Fruit fly (Drosophila melanogaster) whole organism, embryonic: ENCODE results near the gene Mgat4b.

Source experiments
- Atf-2 ChIP-seq: fragments of 200-800 bp; sonication (Bioruptor generic); optimal IDR thresholded peaks from 2 replicates; lab custom pipeline; 2016; ENCODE audit warnings: missing biosample characterization, missing genetic modification characterization
- Atf6 ChIP-seq: fragments of 200-800 bp; sonication (Bioruptor generic); IDR thresholded peaks from 2 replicates; pipeline ENCODE4 v1.3.6; 2022; ENCODE audit warnings: missing biosample characterization, missing genetic modification characterization
- CG10462 ChIP-seq: fragments of 200-800 bp; sonication (Bioruptor generic); optimal IDR thresholded peaks from 2 replicates; lab custom pipeline; 2016; ENCODE audit warnings: missing biosample characterization, missing genetic modification characterization
- CG11247 ChIP-seq: fragments of 200-800 bp; sonication (Bioruptor generic); IDR thresholded peaks from 2 replicates; pipeline ENCODE4 v1.3.6; 2022; ENCODE audit warnings: missing biosample characterization, missing genetic modification characterization
- CG12104 ChIP-seq: fragments of 200-800 bp; sonication (Bioruptor generic); optimal IDR thresholded peaks from 3 replicates; lab custom pipeline; 2016; ENCODE audit warnings: missing biosample characterization, missing genetic modification characterization
- CG12299 ChIP-seq: fragments of 200-800 bp; sonication (Bioruptor generic); optimal IDR thresholded peaks from 2 replicates; lab custom pipeline; 2018; ENCODE audit warnings: missing biosample characterization, mild to moderate bottlenecking, missing genetic modification characterization
- CG14050 ChIP-seq: fragments of 200-800 bp; sonication (Bioruptor generic); IDR thresholded peaks from 3 replicates; pipeline ENCODE4 v1.3.6; 2022; ENCODE audit warnings: missing biosample characterization, missing genetic modification characterization
- CG14965 ChIP-seq: fragments of 200-800 bp; sonication (Bioruptor generic); optimal IDR thresholded peaks from 2 replicates; lab custom pipeline; 2016; ENCODE audit warnings: missing biosample characterization, missing genetic modification characterization, borderline replicate concordance
- CG15011 ChIP-seq: fragments of 200-800 bp; sonication (Bioruptor generic); optimal IDR thresholded peaks from 3 replicates; lab custom pipeline; 2018; ENCODE audit warnings: missing biosample characterization, mild to moderate bottlenecking, missing genetic modification characterization
- CG15269 ChIP-seq: fragments of 200-800 bp; sonication (Bioruptor generic); optimal IDR thresholded peaks from 2 replicates; lab custom pipeline; 2018; ENCODE audit warnings: missing biosample characterization, mild to moderate bottlenecking, missing genetic modification characterization, moderate library complexity
- CG15514 ChIP-seq: fragments of 200-800 bp; sonication (Bioruptor generic); optimal IDR thresholded peaks from 3 replicates; lab custom pipeline; 2017; ENCODE audit warnings: missing biosample characterization, missing genetic modification characterization, mild to moderate bottlenecking, moderate library complexity, missing genetic modification reagents
- CG16863 ChIP-seq: fragments of 200-800 bp; sonication (Bioruptor generic); optimal IDR thresholded peaks from 3 replicates; lab custom pipeline; 2016; ENCODE audit warnings: missing biosample characterization, missing genetic modification characterization
- CG18476 ChIP-seq: fragments of 200-800 bp; sonication (Bioruptor generic); optimal IDR thresholded peaks from 2 replicates; lab custom pipeline; 2016; ENCODE audit warnings: missing biosample characterization, mild to moderate bottlenecking, missing genetic modification characterization
- CG2202 ChIP-seq: fragments of 200-800 bp; sonication (Bioruptor generic); optimal IDR thresholded peaks from 2 replicates; lab custom pipeline; 2018; ENCODE audit warnings: missing biosample characterization, mild to moderate bottlenecking, missing genetic modification characterization
- CG3847 ChIP-seq: fragments of 200-800 bp; sonication (Bioruptor generic); IDR thresholded peaks from 2 replicates; pipeline ENCODE4 v1.3.6; 2022; ENCODE audit warnings: missing biosample characterization, missing genetic modification characterization
- CG4617 ChIP-seq: fragments of 200-800 bp; sonication (Bioruptor generic); optimal IDR thresholded peaks from 3 replicates; lab custom pipeline; 2016; ENCODE audit warnings: missing biosample characterization, missing genetic modification characterization, borderline replicate concordance
- CG6854 ChIP-seq: fragments of 200-800 bp; sonication (Bioruptor generic); optimal IDR thresholded peaks from 3 replicates; lab custom pipeline; 2017; ENCODE audit warnings: missing biosample characterization, mild to moderate bottlenecking, missing genetic modification characterization
- CG9215 ChIP-seq: fragments of 200-800 bp; sonication (Bioruptor generic); IDR thresholded peaks from 2 replicates; pipeline ENCODE4 v1.3.6; 2022; ENCODE audit warnings: missing biosample characterization, missing genetic modification characterization
- Dip2 ChIP-seq: fragments of 200-800 bp; sonication (Bioruptor generic); IDR thresholded peaks from 2 replicates; pipeline ENCODE4 v1.3.6; 2022; ENCODE audit warnings: missing biosample characterization, missing genetic modification characterization
- Doc3 ChIP-seq: fragments of 200-800 bp; sonication (Bioruptor generic); IDR thresholded peaks from 3 replicates; pipeline ENCODE4 v1.3.6; 2022; ENCODE audit warnings: missing biosample characterization, missing genetic modification characterization; ENCODE audit not compliant: partially characterized antibody
- Fer3 ChIP-seq: fragments of 200-800 bp; sonication (Bioruptor generic); optimal IDR thresholded peaks from 2 replicates; lab custom pipeline; 2018; ENCODE audit warnings: missing biosample characterization, mild to moderate bottlenecking, missing genetic modification characterization, moderate library complexity
- GATAe ChIP-seq: fragments of 200-800 bp; sonication (Bioruptor generic); conservative IDR thresholded peaks from 2 replicates; pipeline ENCODE4 v1.3.6; 2022; ENCODE audit warnings: missing biosample characterization, missing genetic modification characterization
- H15 ChIP-seq: fragments of 200-800 bp; sonication (Bioruptor generic); IDR thresholded peaks from 3 replicates; pipeline ENCODE4 v1.3.6; 2022; ENCODE audit warnings: missing biosample characterization, missing genetic modification characterization
- Hr51 ChIP-seq, 2 experiments: fragments of 200-800 bp; sonication (Bioruptor generic); optimal IDR thresholded peaks; 2 replicates in 1 of 2; 3 replicates in 1 of 2; lab custom pipeline; 2016 to 2018; ENCODE audit warnings: missing biosample characterization in 2 of 2, missing genetic modification characterization in 2 of 2, mild to moderate bottlenecking in 1 of 2, moderate library complexity in 1 of 2
- Mes4 ChIP-seq: fragments of 200-800 bp; sonication (Bioruptor generic); optimal IDR thresholded peaks from 2 replicates; lab custom pipeline; 2016; ENCODE audit warnings: missing biosample characterization, missing genetic modification characterization
- Myb ChIP-seq: fragments of 200-800 bp; sonication (Bioruptor generic); optimal IDR thresholded peaks from 2 replicates; lab custom pipeline; 2016; ENCODE audit warnings: missing biosample characterization, missing genetic modification characterization
- NK7.1 ChIP-seq: fragments of 200-800 bp; sonication (Bioruptor generic); optimal IDR thresholded peaks from 3 replicates; lab custom pipeline; 2016; ENCODE audit warnings: missing biosample characterization, missing genetic modification characterization
- Nf-YA ChIP-seq: fragments of 200-800 bp; sonication (Bioruptor generic); IDR thresholded peaks from 2 replicates; pipeline ENCODE4 v1.3.6; 2022; ENCODE audit warnings: missing biosample characterization, missing genetic modification characterization
- cwo ChIP-seq: fragments of 200-800 bp; sonication (Bioruptor generic); optimal IDR thresholded peaks from 3 replicates; lab custom pipeline; 2017; ENCODE audit warnings: missing biosample characterization, missing genetic modification characterization, mild to moderate bottlenecking, moderate library complexity, missing genetic modification reagents
- danr ChIP-seq: fragments of 200-800 bp; sonication (Bioruptor generic); IDR thresholded peaks from 2 replicates; pipeline ENCODE4 v1.3.6; 2022; ENCODE audit warnings: missing biosample characterization, missing genetic modification characterization
- dmrt11E ChIP-seq: fragments of 200-800 bp; sonication (Bioruptor generic); optimal IDR thresholded peaks from 3 replicates; lab custom pipeline; 2018; ENCODE audit warnings: missing biosample characterization, mild to moderate bottlenecking, missing genetic modification characterization, moderate library complexity
- dysf ChIP-seq: fragments of 200-800 bp; sonication (Bioruptor generic); IDR thresholded peaks from 3 replicates; pipeline ENCODE4 v1.3.6; 2022; ENCODE audit warnings: missing biosample characterization, missing genetic modification characterization
- fd102C ChIP-seq: fragments of 200-800 bp; sonication (Bioruptor generic); optimal IDR thresholded peaks from 2 replicates; lab custom pipeline; 2018; ENCODE audit warnings: missing biosample characterization, mild to moderate bottlenecking, missing genetic modification characterization, moderate library complexity
- ftz-f1 ChIP-seq: fragments of 200-800 bp; sonication (Bioruptor generic); optimal IDR thresholded peaks from 2 replicates; lab custom pipeline; 2016; ENCODE audit warnings: missing biosample characterization, missing genetic modification characterization
- gsb-n ChIP-seq: fragments of 200-800 bp; sonication (Bioruptor generic); optimal IDR thresholded peaks from 3 replicates; lab custom pipeline; 2018; ENCODE audit warnings: missing biosample characterization, mild to moderate bottlenecking, missing genetic modification characterization
- insv ChIP-seq, 2 experiments: fragments of 200-800 bp; sonication (Bioruptor generic); optimal IDR thresholded peaks; 3 replicates each; lab custom pipeline; 2016 to 2018; ENCODE audit warnings: missing biosample characterization in 2 of 2, missing genetic modification characterization in 2 of 2
- inv ChIP-seq: fragments of 200-800 bp; sonication (Bioruptor generic); IDR thresholded peaks from 2 replicates; pipeline ENCODE4 v1.3.6; 2022; ENCODE audit warnings: missing biosample characterization, missing genetic modification characterization; ENCODE audit not compliant: partially characterized antibody
- kni ChIP-seq: fragments of 200-800 bp; sonication (Bioruptor generic); optimal IDR thresholded peaks from 3 replicates; lab custom pipeline; 2017; ENCODE audit warnings: mild to moderate bottlenecking, missing biosample characterization, missing genetic modification reagents, missing genetic modification characterization
- lov ChIP-seq, 2 experiments: fragments of 200-800 bp in 1 of 2; fragments of >200 bp in 1 of 2; sonication (Bioruptor generic) in 1 of 2; IDR thresholded peaks in 1 of 2; optimal IDR thresholded peaks in 1 of 2; 2 replicates in 1 of 2; 3 replicates in 1 of 2; pipeline versions ENCODE4 v1.3.6 to Lab custom; 2017 to 2022; ENCODE audit warnings: missing biosample characterization in 1 of 2, missing genetic modification characterization in 1 of 2
- nmo ChIP-seq: fragments of 200-800 bp; sonication (Bioruptor generic); optimal IDR thresholded peaks from 2 replicates; lab custom pipeline; 2018; ENCODE audit warnings: missing biosample characterization, mild to moderate bottlenecking, missing genetic modification characterization, moderate library complexity
- onecut ChIP-seq: fragments of 200-800 bp; sonication (Bioruptor generic); IDR thresholded peaks from 2 replicates; pipeline ENCODE4 v1.3.6; 2022; ENCODE audit warnings: missing biosample characterization, missing genetic modification characterization
- phol ChIP-seq: fragments of 200-800 bp; sonication (Bioruptor generic); optimal IDR thresholded peaks from 3 replicates; lab custom pipeline; 2018; ENCODE audit warnings: missing biosample characterization, mild to moderate bottlenecking, missing genetic modification characterization, moderate library complexity
- repo ChIP-seq: fragments of 200-800 bp; sonication (Bioruptor generic); optimal IDR thresholded peaks from 2 replicates; lab custom pipeline; 2016; ENCODE audit warnings: missing biosample characterization, missing genetic modification characterization
- sens ChIP-seq: fragments of 200-800 bp; sonication (Bioruptor generic); peaks from one replicate; lab custom pipeline; 2016; ENCODE audit warnings: missing biosample characterization, missing genetic modification characterization
- sisA ChIP-seq: fragments of 200-800 bp; sonication (Bioruptor generic); IDR thresholded peaks from 2 replicates; pipeline ENCODE4 v1.3.6; 2022; ENCODE audit warnings: missing biosample characterization, missing genetic modification characterization
- sqz ChIP-seq: fragments of 200-800 bp; sonication (Bioruptor generic); optimal IDR thresholded peaks from 3 replicates; lab custom pipeline; 2018; ENCODE audit warnings: missing biosample characterization, mild to moderate bottlenecking, missing genetic modification characterization
- tgo ChIP-seq: fragments of 200-800 bp; sonication (Bioruptor generic); IDR thresholded peaks from 3 replicates; pipeline ENCODE4 v1.3.6; 2022; ENCODE audit warnings: missing biosample characterization, missing genetic modification characterization
- zen ChIP-seq: fragments of 200-800 bp; sonication (Bioruptor generic); optimal IDR thresholded peaks from 3 replicates; lab custom pipeline; 2018; ENCODE audit warnings: missing biosample characterization, mild to moderate bottlenecking, missing genetic modification characterization, moderate library complexity

The Mgat4b gene

DNA sequence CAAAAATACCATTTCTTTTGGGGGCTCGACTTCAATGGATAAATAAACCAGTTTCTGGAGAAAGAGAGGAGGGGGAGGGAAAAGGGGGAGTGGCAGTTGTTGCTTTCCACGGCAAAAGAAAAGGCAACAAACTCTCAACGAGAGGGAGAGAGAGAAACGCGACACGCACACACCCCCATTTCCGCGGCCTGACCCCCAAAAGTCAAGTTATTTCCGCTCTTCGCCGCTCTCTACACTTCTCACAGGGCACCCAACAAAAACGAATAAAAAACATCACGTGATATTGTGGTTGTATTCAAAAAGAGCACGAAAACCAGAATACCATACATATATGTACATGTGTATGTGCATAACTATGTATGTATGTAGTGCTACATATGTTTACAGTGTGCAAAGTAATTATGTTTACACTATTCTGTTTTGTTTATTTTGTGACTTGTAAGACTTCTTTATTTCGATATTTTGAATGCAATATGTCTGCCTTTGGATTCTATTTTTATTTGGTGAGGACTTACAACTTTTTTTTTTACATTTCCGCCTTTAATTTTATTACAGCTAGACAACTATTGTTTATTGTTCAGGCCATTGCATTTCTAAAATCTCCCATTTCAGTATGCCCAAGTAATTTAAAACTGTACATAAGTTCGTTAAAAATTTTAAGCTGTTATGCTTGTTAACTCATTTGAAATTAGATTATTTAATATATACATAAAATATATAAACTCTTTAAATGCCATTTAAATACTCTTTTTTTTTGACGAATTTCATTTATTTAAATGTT lies 12.2 kb upstream of the Mgat4b start (continued):
- TF ChIP-seq CG15011 (GFP tag; lab: Kevin White, UChicago) (peak; percentile 30), CG14965 (no peak), gsb-n (tag; lab: Kevin White, UChicago) (peak; percentile 54), Myb (GFP tag; lab: Kevin White, UChicago) (peak; percentile 8), sens (GFP tag; lab: Kevin White, UChicago) (peak; percentile 95), CG12299 (tag; lab: Kevin White, UChicago) (peak; percentile 42), CG16863 (GFP tag; lab: Kevin White, UChicago) (peak; percentile 33), CG18476 (GFP tag; lab: Kevin White, UChicago) (no peak), Nf-YA (GFP tag; lab: Robert Waterston, UW) (no peak), Dip2 (GFP tag; lab: Robert Waterston, UW) (no peak), CG2202 (tag; lab: Kevin White, UChicago) (peak; percentile 13), GATAe (GFP tag; lab: Robert Waterston, UW) (no peak), repo (no peak), tgo (GFP tag; lab: Robert Waterston, UW) (peak; percentile 26; the same call in 2 of the 3 replicates), kni (GFP tag; lab: Kevin White, UChicago) (peak; percentile 100), CG14050 (0 out of 3 replicates have a peak, but pooled peaks have one; percentile 35), Mes4 (GFP tag; lab: Kevin White, UChicago) (peak; percentile 59), CG15514 (peak; percentile 18), Atf-2 (peak; percentile 65), H15 (0 out of 3 replicates have a peak, but pooled peaks have one; percentile 6), fd102C (GFP tag; lab: Kevin White, UChicago) (no peak), phol (tag; lab: Kevin White, UChicago) (peak; percentile 81), cwo (GFP tag; lab: Kevin White, UChicago) (peak; percentile 99), Atf6 (GFP tag; lab: Robert Waterston, UW) (peak; percentile 35; the same call in 1 of the 2 replicates), sqz (peak; percentile 85), nmo (GFP tag; lab: Kevin White, UChicago) (peak; percentile 82), CG6854 (GFP tag; lab: Kevin White, UChicago) (peak; percentile 72), zen (tag; lab: Kevin White, UChicago) (peak; percentile 57), CG10462 (GFP tag; lab: Kevin White, UChicago) (peak; percentile 21), Fer3 (tag; lab: Kevin White, UChicago) (peak; percentile 32), Hr51 (GFP tag; optimal IDR thresholded peaks at IDR 0.05; lab: Kevin White, UChicago) (peak in 1 of 2 experiments; percentile 58), CG9215 (GFP tag; lab: Robert Waterston, UW) (no peak), insv (GFP tag; optimal IDR thresholded peaks at IDR 0.05; lab: Kevin White, UChicago) (peak in 1 of 2 experiments; percentile 54), CG15269 (tag; lab: Kevin White, UChicago) (peak; percentile 76), CG11247 (GFP tag; lab: Robert Waterston, UW) (peak; percentile 32), dmrt11E (tag; lab: Kevin White, UChicago) (peak; percentile 63), ftz-f1 (GFP tag; lab: Kevin White, UChicago) (peak; percentile 77), sisA (peak; percentile 56), inv (GFP tag; lab: Robert Waterston, UW) (no peak), CG12104 (GFP tag; lab: Kevin White, UChicago) (peak; percentile 88), danr (GFP tag; lab: Robert Waterston, UW) (0 out of 2 replicates have a peak, but pooled peaks have one; percentile 9), lov (optimal IDR thresholded peaks at IDR 0.05; lab: Kevin White, UChicago) (no peak), lov (GFP tag; IDR thresholded peaks at IDR 0.05; lab: Robert Waterston, UW) (no peak; the same call in 2 of the 3 replicates), NK7.1 (GFP tag; lab: Kevin White, UChicago) (no peak), onecut (GFP tag; lab: Robert Waterston, UW) (peak; percentile 49; the same call in 1 of the 2 replicates), CG4617 (peak; percentile 2), CG3847 (GFP tag; lab: Robert Waterston, UW) (no peak), Doc3 (GFP tag; lab: Robert Waterston, UW) (no peak; the same call in 2 of the 3 replicates), dysf (GFP tag; lab: Robert Waterston, UW) (peak; percentile 77)
